Comparison of ENCODE assay signal across 2 fruit fly cellular contexts in genomic region chr3R:16480995-16481394, dm6.
A peak's percentile ranks its signal among the peaks of the same experiment; 100 is the strongest.
TF ChIP-seq lines count a peak whose summit lies in the region.

Gene Dhfr, plus strand, starts transcription at chr3R:16481167.

- no peak for TF ChIP-seq CTCF in whole organism, embryonic (GFP tag; optimal IDR thresholded peaks at IDR 0.05; lab: Kevin White, UChicago)

TF ChIP-seq in whole organism, embryonic, 481 proteins besides CTCF, POLR2A, EP300 and RAD21:
- TF ChIP-seq HLH4C (GFP tag; IDR thresholded peaks at IDR 0.05; lab: Robert Waterston, UW; ENCODE audit: partially characterized antibody) (peak; percentile 60; the same call in 2 of the 3 replicates), CG2129 (GFP tag; IDR thresholded peaks at IDR 0.05; lab: Robert Waterston, UW; ENCODE audit: partially characterized antibody) (0 out of 2 replicates have a peak, but pooled peaks have one; percentile 13), trem (tag; optimal IDR thresholded peaks at IDR 0.05; lab: Kevin White, UChicago) (peak; percentile 21), CG6791 (GFP tag; IDR thresholded peaks at IDR 0.05; lab: Robert Waterston, UW; ENCODE audit: partially characterized antibody) (peak; percentile 35; the same call in 1 of the 3 replicates), Abd-B (GFP tag; optimal IDR thresholded peaks at IDR 0.05; lab: Kevin White, UChicago) (no peak), pho (GFP tag; optimal IDR thresholded peaks at IDR 0.05; lab: Kevin White, UChicago) (no peak), CG10209 (GFP tag; optimal IDR thresholded peaks at IDR 0.05; lab: Kevin White, UChicago) (no peak), stwl (tag; optimal IDR thresholded peaks at IDR 0.05; lab: Kevin White, UChicago) (peak; percentile 72), hbn (GFP tag; IDR thresholded peaks at IDR 0.05; lab: Robert Waterston, UW; ENCODE audit: partially characterized antibody) (peak; percentile 50; the same call in 1 of the 2 replicates), CG30431 (GFP tag; optimal IDR thresholded peaks at IDR 0.05; lab: Kevin White, UChicago) (no peak), Dref (GFP tag; IDR thresholded peaks at IDR 0.05; lab: Robert Waterston, UW) (peak; percentile 62), bbx (GFP tag; IDR thresholded peaks at IDR 0.05; lab: Robert Waterston, UW; ENCODE audit: partially characterized antibody) (peak; percentile 18; the same call in 1 of the 2 replicates), emc (GFP tag; optimal IDR thresholded peaks at IDR 0.05; lab: Kevin White, UChicago) (no peak), MBD-R2 (GFP tag; IDR thresholded peaks at IDR 0.05; lab: Robert Waterston, UW) (peak; percentile 70; the same call in 1 of the 2 replicates), crp (GFP tag; optimal IDR thresholded peaks at IDR 0.05; lab: Kevin White, UChicago) (peak in 1 of 2 experiments; percentile 67), run (tag; optimal IDR thresholded peaks at IDR 0.05; lab: Kevin White, UChicago) (no peak), repo (GFP tag; optimal IDR thresholded peaks at IDR 0.05; lab: Kevin White, UChicago) (no peak), grn (GFP tag; optimal IDR thresholded peaks at IDR 0.05; lab: Kevin White, UChicago) (no peak), pzg (GFP tag; optimal IDR thresholded peaks at IDR 0.05; lab: Kevin White, UChicago) (peak; percentile 23), Dll (GFP tag; IDR thresholded peaks at IDR 0.05; lab: Robert Waterston, UW; ENCODE audit: partially characterized antibody) (peak; percentile 61; the same call in 2 of the 4 replicates), Scr (GFP tag; IDR thresholded peaks at IDR 0.05; lab: Robert Waterston, UW; ENCODE audit: partially characterized antibody) (peak; percentile 36; the same call in 1 of the 2 replicates), shn (GFP tag; optimal IDR thresholded peaks at IDR 0.05; lab: Kevin White, UChicago) (no peak), Asciz (GFP tag; optimal IDR thresholded peaks at IDR 0.05; lab: Kevin White, UChicago) (no peak), CG10979 (tag; optimal IDR thresholded peaks at IDR 0.05; lab: Kevin White, UChicago) (no peak), zen2 (GFP tag; IDR thresholded peaks at IDR 0.05; lab: Robert Waterston, UW; ENCODE audit: partially characterized antibody) (peak; percentile 57; the same call in 1 of the 3 replicates), CG12155 (GFP tag; optimal IDR thresholded peaks at IDR 0.05; lab: Kevin White, UChicago) (no peak), ken (GFP tag; IDR thresholded peaks at IDR 0.05; lab: Robert Waterston, UW) (no peak), CG13287 (GFP tag; IDR thresholded peaks at IDR 0.05; lab: Robert Waterston, UW; ENCODE audit: partially characterized antibody) (peak; percentile 55), NK7.1 (GFP tag; optimal IDR thresholded peaks at IDR 0.05; lab: Kevin White, UChicago) (no peak), sna (GFP tag; IDR thresholded peaks at IDR 0.05; lab: Robert Waterston, UW; ENCODE audit: partially characterized antibody) (no peak), Sry-δ (GFP tag; optimal IDR thresholded peaks at IDR 0.05; lab: Kevin White, UChicago) (peak; percentile 18), CG11398 (GFP tag; optimal IDR thresholded peaks at IDR 0.05; lab: Kevin White, UChicago) (no peak), CG8290 (GFP tag; optimal IDR thresholded peaks at IDR 0.05; lab: Kevin White, UChicago) (no peak), CG8290 (tag; optimal IDR thresholded peaks at IDR 0.05; lab: Kevin White, UChicago) (no peak), CG11456 (GFP tag; IDR thresholded peaks at IDR 0.05; lab: Robert Waterston, UW) (no peak), peb (GFP tag; IDR thresholded peaks at IDR 0.05; lab: Robert Waterston, UW) (no peak), CG10543 (GFP tag; optimal IDR thresholded peaks at IDR 0.05; lab: Kevin White, UChicago) (no peak)

TF ChIP-seq in whole organism, prepupa, 60 proteins besides CTCF, POLR2A, EP300 and RAD21:
- TF ChIP-seq Ets96B (tag; optimal IDR thresholded peaks at IDR 0.05; lab: Kevin White, UChicago) = no peak
- TF ChIP-seq Eip78C (GFP tag; lab: Kevin White, UChicago) = peak; percentile 12
TF ChIP-seq in whole organism, prepupa: peak in this region for 1.
